Worm (Caenorhabditis elegans): ENCODE results near the gene dgk-5.

DNA sequence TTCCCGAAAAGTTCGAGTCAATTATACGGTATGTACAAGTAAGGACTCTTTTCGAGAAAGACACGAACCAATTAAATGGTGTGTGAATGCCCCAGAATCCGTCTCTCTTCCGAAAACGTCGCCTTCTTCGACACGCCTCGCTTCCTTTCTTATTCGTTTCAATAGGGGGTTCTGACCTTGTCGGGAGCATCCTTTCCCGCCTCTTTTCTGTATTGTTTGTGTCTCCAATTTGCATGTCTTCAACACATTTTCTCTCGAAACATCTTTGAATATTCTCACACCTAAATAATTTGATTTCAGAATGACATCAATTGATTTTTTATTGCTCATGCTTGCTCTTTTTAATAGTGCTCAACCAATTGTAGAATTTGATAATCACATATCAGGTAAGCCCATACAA is 29.8 kb downstream of the dgk-5 start, which contains the start of gene cutl-16:
- TF ChIP-seq B0310.2 (tag; optimal IDR thresholded peaks at IDR 0.05) = no peak
- no peak for TF ChIP-seq tbx-11 (GFP tag; IDR thresholded peaks at IDR 0.05)
- TF ChIP-seq hnd-1 (tag; optimal IDR thresholded peaks at IDR 0.05) = no peak
- no peak for TF ChIP-seq ama-1 (optimal IDR thresholded peaks at IDR 0.05)
- TF ChIP-seq tbx-37 (GFP tag; conservative IDR thresholded peaks at IDR 0.05) = no peak
- no peak for TF ChIP-seq flt-1 (GFP tag; IDR thresholded peaks at IDR 0.05)
- TF ChIP-seq pes-1 (GFP tag; IDR thresholded peaks at IDR 0.05) = no peak
- no peak for TF ChIP-seq hmbx-1 (tag; optimal IDR thresholded peaks at IDR 0.05)
